Worm (Caenorhabditis elegans) whole organism, late embryonic: ENCODE results near the gene ZC84.1.

Experiments
- ama-1 ChIP-seq: fragments of 150-350 bp; optimal IDR thresholded peaks from 2 replicates; lab custom pipeline; 2014
- ceh-14 ChIP-seq: sonication (generic microtip); optimal IDR thresholded peaks from 2 replicates; lab custom pipeline; 2016; ENCODE audit warnings: missing genotype, missing genetic modification characterization, missing compliant biosample characterization
- ztf-16 ChIP-seq: sonication (generic microtip); optimal IDR thresholded peaks from 2 replicates; lab custom pipeline; 2017; ENCODE audit warnings: missing genetic modification characterization, missing compliant biosample characterization

DNA sequence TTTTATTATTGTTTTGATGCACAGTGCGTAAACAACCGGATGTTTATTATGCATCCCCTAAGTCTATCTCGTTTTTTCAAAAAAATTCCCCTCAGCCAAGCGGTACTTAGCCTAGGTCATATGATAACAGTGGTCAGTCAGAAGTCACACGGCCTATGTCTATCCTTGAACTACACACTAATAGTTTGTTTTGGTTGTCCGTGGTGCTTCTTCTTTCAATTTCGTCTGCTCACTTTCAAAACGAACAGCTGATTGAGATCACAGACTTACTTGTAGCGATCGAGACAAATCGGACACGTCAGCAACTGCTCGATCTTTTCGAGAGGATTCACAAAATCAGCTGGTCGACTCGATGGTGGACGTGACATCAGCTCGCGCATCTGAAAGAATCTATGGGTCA is 53.1 kb downstream of the ZC84.1 start:
- TF ChIP-seq ceh-14 (tag; lab: Kevin White, UChicago): no peak
- no peak for TF ChIP-seq ama-1
- no peak for TF ChIP-seq ztf-16 (tag; lab: Kevin White, UChicago)
